Comparison of ENCODE assay signal across 3 worm cellular contexts in genomic region chrIV:16656232-16656631, ce11.
TF ChIP-seq lines count a peak whose summit lies in the region.

Gene tsr-2 (plus strand): TSS chrIV:16656613.

TF ChIP-seq in whole organism, L1 larva, 84 proteins besides CTCF, POLR2A, EP300 and RAD21 (continued from another document and continues in another):
- TF ChIP-seq C16A3.4 (tag; optimal IDR thresholded peaks at IDR 0.05; lab: Kevin White, UChicago) (peak; percentile 93), ceh-90 (tag; optimal IDR thresholded peaks at IDR 0.05; lab: Kevin White, UChicago) (peak; percentile 10), lsy-2 (tag; optimal IDR thresholded peaks at IDR 0.05; lab: Kevin White, UChicago) (peak; percentile 99), nhr-85 (tag; lab: Kevin White, UChicago) (peak; percentile 93), fkh-4 (tag; optimal IDR thresholded peaks at IDR 0.05; lab: Kevin White, UChicago; ENCODE audit: borderline replicate concordance) (peak; percentile 41), sup-37 (GFP tag; optimal IDR thresholded peaks at IDR 0.05; lab: Kevin White, UChicago) (peak; percentile 77), ama-1 (optimal IDR thresholded peaks at IDR 0.05; lab: Kevin White, UChicago) (peak; percentile 50), pax-3 (tag; optimal IDR thresholded peaks at IDR 0.05; lab: Kevin White, UChicago) (peak; percentile 82), C04F5.9 (tag; optimal IDR thresholded peaks at IDR 0.05; lab: Kevin White, UChicago) (peak; percentile 82), ceh-82 (tag; optimal IDR thresholded peaks at IDR 0.05; lab: Kevin White, UChicago) (peak; percentile 93 to 96 (median 94)), sptf-1 (tag; optimal IDR thresholded peaks at IDR 0.05; lab: Kevin White, UChicago) (no peak), lin-13 (GFP tag; optimal IDR thresholded peaks at IDR 0.05; lab: Kevin White, UChicago) (peak; percentile 91), efl-3 (GFP tag; optimal IDR thresholded peaks at IDR 0.05; lab: Kevin White, UChicago) (no peak), unc-62 (GFP tag; optimal IDR thresholded peaks at IDR 0.05; lab: Kevin White, UChicago) (no peak), hlh-17 (GFP tag; optimal IDR thresholded peaks at IDR 0.05; lab: Kevin White, UChicago; ENCODE audit: borderline replicate concordance) (no peak), elt-3 (tag; optimal IDR thresholded peaks at IDR 0.05; lab: Kevin White, UChicago) (peak in 2 of 6 experiments; percentile 16 to 71), lin-15B (tag; optimal IDR thresholded peaks at IDR 0.05; lab: Kevin White, UChicago) (peak; percentile 85), unc-130 (tag; optimal IDR thresholded peaks at IDR 0.05; lab: Kevin White, UChicago) (peak; percentile 85), ceh-8 (GFP tag; optimal IDR thresholded peaks at IDR 0.05; lab: Kevin White, UChicago) (peak; percentile 69), pag-3 (tag; optimal IDR thresholded peaks at IDR 0.05; lab: Kevin White, UChicago; ENCODE audit: borderline replicate concordance, insufficient read depth) (peak; percentile 85), ztf-11 (tag; optimal IDR thresholded peaks at IDR 0.05; lab: Kevin White, UChicago) (peak in 1 of 2 experiments; percentile 66), snu-23 (GFP tag; optimal IDR thresholded peaks at IDR 0.05; lab: Kevin White, UChicago) (peak; percentile 96), nhr-20 (tag; optimal IDR thresholded peaks at IDR 0.05; lab: Kevin White, UChicago) (peak; percentile 92), snpc-4 (tag; optimal IDR thresholded peaks at IDR 0.05; lab: Kevin White, UChicago) (peak; percentile 74), aly-2 (tag; optimal IDR thresholded peaks at IDR 0.05; lab: Kevin White, UChicago) (peak; percentile 69), nhr-19 (GFP tag; conservative IDR thresholded peaks at IDR 0.05; lab: Robert Waterston, UW) (peak; percentile 90), dsc-1 (tag; optimal IDR thresholded peaks at IDR 0.05; lab: Kevin White, UChicago) (peak; percentile 89), ceh-88 (GFP tag; IDR thresholded peaks at IDR 0.05; lab: Robert Waterston, UW) (peak; percentile 75), mep-1 (tag; optimal IDR thresholded peaks at IDR 0.05; lab: Kevin White, UChicago) (peak; percentile 97), ceh-63 (GFP tag; optimal IDR thresholded peaks at IDR 0.05; lab: Kevin White, UChicago) (no peak), fkh-8 (tag; optimal IDR thresholded peaks at IDR 0.05; lab: Kevin White, UChicago) (peak; percentile 91), nhr-47 (tag; optimal IDR thresholded peaks at IDR 0.05; lab: Kevin White, UChicago) (peak; percentile 93), nhr-237 (tag; optimal IDR thresholded peaks at IDR 0.05; lab: Kevin White, UChicago) (peak; percentile 38), xbp-1 (tag; optimal IDR thresholded peaks at IDR 0.05; lab: Kevin White, UChicago) (peak; percentile 91), egl-27 (tag; optimal IDR thresholded peaks at IDR 0.05; lab: Kevin White, UChicago) (peak; percentile 33 to 47), lir-3 (tag; optimal IDR thresholded peaks at IDR 0.05; lab: Kevin White, UChicago; ENCODE audit: poor library complexity) (peak; percentile 75), tlp-1 (tag; optimal IDR thresholded peaks at IDR 0.05; lab: Kevin White, UChicago) (no peak), nhr-90 (tag; optimal IDR thresholded peaks at IDR 0.05; lab: Kevin White, UChicago; ENCODE audit: poor library complexity) (peak; percentile 89), unc-30 (tag; optimal IDR thresholded peaks at IDR 0.05; lab: Kevin White, UChicago) (no peak), C34B4.2 (tag; optimal IDR thresholded peaks at IDR 0.05; lab: Kevin White, UChicago) (no peak), zip-4 (GFP tag; optimal IDR thresholded peaks at IDR 0.05; lab: Kevin White, UChicago) (peak; percentile 76), ces-1 (GFP tag; optimal IDR thresholded peaks at IDR 0.05; lab: Kevin White, UChicago) (no peak), lin-14 (GFP tag; optimal IDR thresholded peaks at IDR 0.05; lab: Kevin White, UChicago) (peak; percentile 92)

TF ChIP-seq in whole organism, L3 larva, 47 proteins besides CTCF, POLR2A, EP300 and RAD21 (continued from another document):
- peak; percentile 97 for TF ChIP-seq nfya-1 (tag; optimal IDR thresholded peaks at IDR 0.05; lab: Kevin White, UChicago; ENCODE audit: insufficient read depth)
- TF ChIP-seq ceh-16 (tag; optimal IDR thresholded peaks at IDR 0.05; lab: Kevin White, UChicago): no peak
- no peak for TF ChIP-seq aly-2 (tag; optimal IDR thresholded peaks at IDR 0.05; lab: Kevin White, UChicago)
- peak; percentile 90 for TF ChIP-seq nhr-23 (tag; optimal IDR thresholded peaks at IDR 0.05; lab: Kevin White, UChicago)
- TF ChIP-seq egl-27 (tag; optimal IDR thresholded peaks at IDR 0.05; lab: Kevin White, UChicago): peak; percentile 49
- TF ChIP-seq eor-1 (tag; optimal IDR thresholded peaks at IDR 0.05; lab: Kevin White, UChicago): peak in 1 of 2 experiments; percentile 19
- TF ChIP-seq nhr-11 (tag; optimal IDR thresholded peaks at IDR 0.05; lab: Kevin White, UChicago): no peak
- TF ChIP-seq unc-39 (tag; optimal IDR thresholded peaks at IDR 0.05; lab: Kevin White, UChicago): no peak
- peak; percentile 76 for TF ChIP-seq R02D3.7 (tag; optimal IDR thresholded peaks at IDR 0.05; lab: Kevin White, UChicago)
- TF ChIP-seq nhr-77 (tag; optimal IDR thresholded peaks at IDR 0.05; lab: Kevin White, UChicago): peak; percentile 17
- TF ChIP-seq nhr-76 (tag; optimal IDR thresholded peaks at IDR 0.05; lab: Kevin White, UChicago): no peak
- TF ChIP-seq skn-1 (tag; optimal IDR thresholded peaks at IDR 0.05; lab: Kevin White, UChicago): peak; percentile 73
- TF ChIP-seq fos-1 (tag; optimal IDR thresholded peaks at IDR 0.05; lab: Kevin White, UChicago): peak; percentile 32
- peak; percentile 91 for TF ChIP-seq jun-1 (tag; optimal IDR thresholded peaks at IDR 0.05; lab: Kevin White, UChicago)
- TF ChIP-seq nhr-28 (tag; optimal IDR thresholded peaks at IDR 0.05; lab: Kevin White, UChicago): no peak
- peak; percentile 71 for TF ChIP-seq ceh-28 (tag; optimal IDR thresholded peaks at IDR 0.05; lab: Kevin White, UChicago)
- TF ChIP-seq ZK546.5 (tag; optimal IDR thresholded peaks at IDR 0.05; lab: Kevin White, UChicago): no peak
- peak; percentile 24 for TF ChIP-seq elt-1 (tag; optimal IDR thresholded peaks at IDR 0.05; lab: Kevin White, UChicago)
- TF ChIP-seq zag-1 (tag; optimal IDR thresholded peaks at IDR 0.05; lab: Kevin White, UChicago): no peak
- no peak for TF ChIP-seq daf-12 (tag; optimal IDR thresholded peaks at IDR 0.05; lab: Kevin White, UChicago)
- TF ChIP-seq lin-15B (tag; optimal IDR thresholded peaks at IDR 0.05; lab: Kevin White, UChicago): peak; percentile 93
- TF ChIP-seq nhr-12 (tag; optimal IDR thresholded peaks at IDR 0.05; lab: Kevin White, UChicago): no peak
- TF ChIP-seq ztf-4 (tag; optimal IDR thresholded peaks at IDR 0.05; lab: Kevin White, UChicago): no peak
- TF ChIP-seq pqm-1 (tag; optimal IDR thresholded peaks at IDR 0.05; lab: Kevin White, UChicago): peak; percentile 45
- no peak for TF ChIP-seq mdl-1 (tag; optimal IDR thresholded peaks at IDR 0.05; lab: Kevin White, UChicago)
- TF ChIP-seq snpc-4 (tag; optimal IDR thresholded peaks at IDR 0.05; lab: Kevin White, UChicago): peak; percentile 88
- TF ChIP-seq lin-39 (tag; optimal IDR thresholded peaks at IDR 0.05; lab: Kevin White, UChicago): peak; percentile 94
- TF ChIP-seq ama-1 (optimal IDR thresholded peaks at IDR 0.05; lab: Kevin White, UChicago): peak; percentile 74

TF ChIP-seq in whole organism, young adult, 124 proteins besides CTCF, POLR2A, EP300 and RAD21 (continued from another document):
- peak; percentile 75 for TF ChIP-seq madf-6 (GFP tag; IDR thresholded peaks at IDR 0.05; lab: Robert Waterston, UW)
- no peak for TF ChIP-seq nhr-179 (tag; optimal IDR thresholded peaks at IDR 0.05; lab: Kevin White, UChicago)
- peak; percentile 95 for TF ChIP-seq dox-1 (GFP tag; IDR thresholded peaks at IDR 0.05; lab: Robert Waterston, UW)
- peak; percentile 80 for TF ChIP-seq ZK185.1 (tag; optimal IDR thresholded peaks at IDR 0.05; lab: Kevin White, UChicago; ENCODE audit: poor library complexity, severe bottlenecking)
- no peak for TF ChIP-seq F57C9.4 (tag; optimal IDR thresholded peaks at IDR 0.05; lab: Kevin White, UChicago)
- peak; percentile 17 for TF ChIP-seq B0261.1 (tag; optimal IDR thresholded peaks at IDR 0.05; lab: Kevin White, UChicago)
- no peak for TF ChIP-seq him-1 (tag; optimal IDR thresholded peaks at IDR 0.05; lab: Kevin White, UChicago)
- peak; percentile 78 for TF ChIP-seq efl-1 (GFP tag; optimal IDR thresholded peaks at IDR 0.05; lab: Kevin White, UChicago)
- TF ChIP-seq atf-7 (tag; optimal IDR thresholded peaks at IDR 0.05; lab: Kevin White, UChicago): peak; percentile 57
- TF ChIP-seq F52B5.7 (tag; optimal IDR thresholded peaks at IDR 0.05; lab: Kevin White, UChicago): no peak
- peak; percentile 85 for TF ChIP-seq F49E8.2 (tag; optimal IDR thresholded peaks at IDR 0.05; lab: Kevin White, UChicago; ENCODE audit: insufficient read depth)
- peak; percentile 94 for TF ChIP-seq nfyb-1 (GFP tag; IDR thresholded peaks at IDR 0.05; lab: Robert Waterston, UW)
- peak; percentile 88 for TF ChIP-seq F23B12.7 (tag; optimal IDR thresholded peaks at IDR 0.05; lab: Kevin White, UChicago; ENCODE audit: insufficient read depth)
- no peak for TF ChIP-seq ceh-79 (tag; optimal IDR thresholded peaks at IDR 0.05; lab: Kevin White, UChicago)
- no peak for TF ChIP-seq sdz-38 (tag; optimal IDR thresholded peaks at IDR 0.05; lab: Kevin White, UChicago)
- TF ChIP-seq ceh-91 (GFP tag; IDR thresholded peaks at IDR 0.05; lab: Robert Waterston, UW): peak; percentile 80
- peak; percentile 55; the same call in 1 of the 2 replicates for TF ChIP-seq hsf-1 (GFP tag; IDR thresholded peaks at IDR 0.05; lab: Robert Waterston, UW)
- TF ChIP-seq unc-62 (GFP tag; optimal IDR thresholded peaks at IDR 0.05; lab: Kevin White, UChicago): no peak
- TF ChIP-seq let-607 (tag; optimal IDR thresholded peaks at IDR 0.05; lab: Kevin White, UChicago): peak in 1 of 2 experiments; percentile 63
- TF ChIP-seq zfh-2 (GFP tag; conservative IDR thresholded peaks at IDR 0.05; lab: Robert Waterston, UW): peak; percentile 78
- peak; percentile 63 for TF ChIP-seq hmg-1.2 (GFP tag; IDR thresholded peaks at IDR 0.05; lab: Robert Waterston, UW)
- no peak for TF ChIP-seq hmg-20 (GFP tag; IDR thresholded peaks at IDR 0.05; lab: Robert Waterston, UW)
- TF ChIP-seq rcor-1 (GFP tag; IDR thresholded peaks at IDR 0.05; lab: Robert Waterston, UW): peak; percentile 77
- TF ChIP-seq K12H6.12 (tag; optimal IDR thresholded peaks at IDR 0.05; lab: Kevin White, UChicago): peak; percentile 81
- TF ChIP-seq lsl-1 (GFP tag; optimal IDR thresholded peaks at IDR 0.05; lab: Kevin White, UChicago): peak; percentile 91
- peak; percentile 50 for TF ChIP-seq chd-7 (tag; optimal IDR thresholded peaks at IDR 0.05; lab: Kevin White, UChicago)
- TF ChIP-seq madf-3 (GFP tag; IDR thresholded peaks at IDR 0.05; lab: Robert Waterston, UW): peak; percentile 100
- TF ChIP-seq Y53F4B.3 (GFP tag; IDR thresholded peaks at IDR 0.05; lab: Robert Waterston, UW): no peak
- TF ChIP-seq B0035.1 (tag; optimal IDR thresholded peaks at IDR 0.05; lab: Kevin White, UChicago): no peak
- TF ChIP-seq hlh-26 (GFP tag; conservative IDR thresholded peaks at IDR 0.05; lab: Robert Waterston, UW): no peak
- TF ChIP-seq lin-54 (GFP tag; optimal IDR thresholded peaks at IDR 0.05; lab: Kevin White, UChicago): peak; percentile 84
- 0 out of 2 replicates have a peak, but pooled peaks have one; percentile 48 for TF ChIP-seq Y67H2A.10 (GFP tag; conservative IDR thresholded peaks at IDR 0.05; lab: Robert Waterston, UW)
- TF ChIP-seq attf-6 (GFP tag; IDR thresholded peaks at IDR 0.05; lab: Robert Waterston, UW): peak; percentile 94
- peak; percentile 91 for TF ChIP-seq ekl-4 (GFP tag; IDR thresholded peaks at IDR 0.05; lab: Robert Waterston, UW)
- no peak for TF ChIP-seq tbx-9 (tag; optimal IDR thresholded peaks at IDR 0.05; lab: Kevin White, UChicago; ENCODE audit: borderline replicate concordance)
- peak; percentile 91 for TF ChIP-seq lin-40 (tag; optimal IDR thresholded peaks at IDR 0.05; lab: Kevin White, UChicago)
- TF ChIP-seq bed-1 (GFP tag; IDR thresholded peaks at IDR 0.05; lab: Robert Waterston, UW): no peak
- no peak for TF ChIP-seq lsy-27 (tag; optimal IDR thresholded peaks at IDR 0.05; lab: Kevin White, UChicago; ENCODE audit: borderline replicate concordance, insufficient read depth)
- TF ChIP-seq F33H1.4 (GFP tag; IDR thresholded peaks at IDR 0.05; lab: Robert Waterston, UW): peak; percentile 88
- TF ChIP-seq snpc-1.3 (tag; optimal IDR thresholded peaks at IDR 0.05; lab: Kevin White, UChicago; ENCODE audit: insufficient read depth): peak; percentile 67
- TF ChIP-seq mes-4 (tag; optimal IDR thresholded peaks at IDR 0.05; lab: Kevin White, UChicago): no peak
- TF ChIP-seq snpc-1.1 (tag; optimal IDR thresholded peaks at IDR 0.05; lab: Kevin White, UChicago; ENCODE audit: insufficient read depth): peak; percentile 61
- peak; percentile 78 for TF ChIP-seq lir-1 (GFP tag; conservative IDR thresholded peaks at IDR 0.05; lab: Robert Waterston, UW)
- peak; percentile 38; the same call in 1 of the 2 replicates for TF ChIP-seq madf-8 (GFP tag; conservative IDR thresholded peaks at IDR 0.05; lab: Robert Waterston, UW)
- 0 out of 2 replicates have a peak, but pooled peaks have one; percentile 47 for TF ChIP-seq lag-1 (GFP tag; IDR thresholded peaks at IDR 0.05; lab: Robert Waterston, UW)
- TF ChIP-seq akir-1 (GFP tag; optimal IDR thresholded peaks at IDR 0.05; lab: Kevin White, UChicago): no peak
- TF ChIP-seq ztf-18 (tag; optimal IDR thresholded peaks at IDR 0.05; lab: Kevin White, UChicago): peak; percentile 13
- peak; percentile 30; the same call in 1 of the 2 replicates for TF ChIP-seq ceh-100 (GFP tag; IDR thresholded peaks at IDR 0.05; lab: Robert Waterston, UW)
TF ChIP-seq in whole organism, young adult: peak in this region for 62.
